Worm (Caenorhabditis elegans) whole organism, L4/young adult: ENCODE data around the gene C02F5.13.

Experiments
- W03F9.2 ChIP-seq: fragments of 150-350 bp; optimal IDR thresholded peaks from 2 replicates; lab custom pipeline; 2014; ENCODE audit warnings: missing biosample characterization, missing genetic modification characterization
- him-1 ChIP-seq: sonication (generic microtip); optimal IDR thresholded peaks from 2 replicates; lab custom pipeline; 2016; ENCODE audit warnings: missing genotype, missing genetic modification reagents, missing genetic modification characterization, missing compliant biosample characterization

DNA sequence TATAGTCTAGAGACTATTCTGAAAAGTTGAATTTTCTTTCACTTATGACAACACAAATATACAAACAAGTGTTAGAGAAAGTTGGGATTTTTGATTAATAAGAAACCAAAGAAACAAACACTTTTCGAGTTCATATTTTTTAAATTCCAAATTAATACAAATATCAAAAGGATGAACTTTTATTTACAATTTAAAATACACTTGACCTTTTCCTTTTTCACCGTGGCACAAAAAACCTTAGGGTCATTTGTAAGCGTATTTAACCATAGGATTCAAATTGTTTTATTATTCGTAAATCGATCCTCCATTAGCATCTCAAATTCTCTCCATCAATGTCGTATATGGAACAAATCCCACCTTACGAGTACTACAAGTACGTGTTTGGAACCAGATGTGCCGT, 11.3 kb upstream of the C02F5.13 start, which contains the start of gene C02F5.5:
- TF ChIP-seq him-1 (no peak), W03F9.2 (tag; lab: Kevin White, UChicago) (no peak)
